Comparison of ENCODE assay signal across 3 fruit fly cellular contexts in the genomic region with DNA sequence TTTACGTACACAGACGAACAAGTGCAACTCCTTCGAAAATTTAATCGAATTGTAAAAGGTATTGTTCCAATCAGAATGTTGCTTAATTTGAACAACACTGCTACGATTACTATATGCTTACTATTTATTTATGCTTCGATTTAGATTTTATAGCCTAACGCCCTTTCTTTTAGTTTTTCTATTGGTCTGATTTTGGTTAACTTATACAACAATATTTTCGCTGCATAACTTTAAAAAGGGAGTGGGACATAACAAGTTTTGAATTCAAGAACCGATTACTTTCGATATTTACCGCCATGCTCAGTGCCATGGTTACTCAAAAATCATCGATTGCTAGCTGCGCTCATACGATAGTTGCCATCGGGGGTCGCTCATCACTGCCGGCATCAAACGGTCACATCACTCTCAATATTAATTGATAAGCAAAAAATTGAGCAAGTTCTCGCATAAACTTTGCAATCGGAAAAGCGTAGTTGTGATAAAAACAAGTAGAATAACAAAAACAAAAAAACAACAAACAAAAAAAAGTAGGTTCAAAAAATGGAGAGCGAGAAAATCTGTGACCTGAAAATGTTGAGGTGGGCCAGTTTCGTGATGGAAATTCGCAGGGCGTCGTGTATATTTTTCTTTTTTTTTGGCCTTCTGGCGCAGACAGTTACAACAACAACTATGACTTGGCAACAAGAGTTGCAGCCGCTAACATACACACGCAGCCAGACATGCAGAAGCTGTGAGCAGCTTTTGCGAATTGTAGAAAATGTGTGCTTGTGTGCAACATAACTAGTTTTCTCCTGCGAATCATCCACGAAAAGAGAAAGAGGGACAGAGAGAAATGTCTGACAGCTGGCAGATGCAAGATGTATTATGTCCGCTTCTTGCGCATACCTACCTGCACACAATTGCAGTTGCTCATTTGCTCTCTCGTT.
TF ChIP-seq lines count a peak whose summit lies in the region.

A gene (minus strand): TSS at position 51 of the 926 bp plus-strand sequence.
A gene (plus strand): TSS at position 396 of the 926 bp plus-strand sequence.

TF ChIP-seq in whole organism, adult, 20 proteins besides CTCF, POLR2A, EP300 and RAD21 (continued from another document):
- TF ChIP-seq CG5204 (GFP tag; optimal IDR thresholded peaks at IDR 0.05; lab: Kevin White, UChicago): no peak
- TF ChIP-seq Hr96 (GFP tag; optimal IDR thresholded peaks at IDR 0.05; lab: Kevin White, UChicago): no peak
- no peak for TF ChIP-seq CG1620 (GFP tag; optimal IDR thresholded peaks at IDR 0.05; lab: Kevin White, UChicago)
- peak; percentile 18 for TF ChIP-seq CG11617 (GFP tag; optimal IDR thresholded peaks at IDR 0.05; lab: Kevin White, UChicago)

TF ChIP-seq in whole organism, embryonic, 481 proteins besides CTCF, POLR2A, EP300 and RAD21 (continued from another document and continues in another):
- TF ChIP-seq slbo (GFP tag; IDR thresholded peaks at IDR 0.05; lab: Robert Waterston, UW) (no peak), CG3065 (GFP tag; optimal IDR thresholded peaks at IDR 0.05; lab: Kevin White, UChicago) (no peak), CG14710 (tag; optimal IDR thresholded peaks at IDR 0.05; lab: Kevin White, UChicago) (peak; percentile 38), eve (GFP tag; optimal IDR thresholded peaks at IDR 0.05; lab: Kevin White, UChicago) (no peak), CG12155 (GFP tag; optimal IDR thresholded peaks at IDR 0.05; lab: Kevin White, UChicago) (no peak), CG31365 (tag; optimal IDR thresholded peaks at IDR 0.05; lab: Kevin White, UChicago) (no peak), CG4328 (GFP tag; optimal IDR thresholded peaks at IDR 0.05; lab: Kevin White, UChicago) (no peak), CG2120 (GFP tag; optimal IDR thresholded peaks at IDR 0.05; lab: Kevin White, UChicago) (peak; percentile 54), gsb (GFP tag; IDR thresholded peaks at IDR 0.05; lab: Robert Waterston, UW) (no peak), Dref (GFP tag; IDR thresholded peaks at IDR 0.05; lab: Robert Waterston, UW) (peak; percentile 99), CG4360 (GFP tag; IDR thresholded peaks at IDR 0.05; lab: Robert Waterston, UW) (0 out of 2 replicates have a peak, but pooled peaks have one; percentile 33), Rfx (GFP tag; IDR thresholded peaks at IDR 0.05; lab: Robert Waterston, UW) (peak; percentile 79), wor (GFP tag; IDR thresholded peaks at IDR 0.05; lab: Robert Waterston, UW) (no peak), dimm (GFP tag; IDR thresholded peaks at IDR 0.05; lab: Robert Waterston, UW) (no peak), CoRest (tag; optimal IDR thresholded peaks at IDR 0.05; lab: Kevin White, UChicago) (peak; percentile 25), CG1832 (GFP tag; optimal IDR thresholded peaks at IDR 0.05; lab: Kevin White, UChicago) (no peak), sug (tag; optimal IDR thresholded peaks at IDR 0.05; lab: Kevin White, UChicago) (peak; percentile 45), en (GFP tag; optimal IDR thresholded peaks at IDR 0.05; lab: Kevin White, UChicago) (no peak), Scr (GFP tag; IDR thresholded peaks at IDR 0.05; lab: Robert Waterston, UW; ENCODE audit: partially characterized antibody) (peak; percentile 86), nom (GFP tag; optimal IDR thresholded peaks at IDR 0.05; lab: Kevin White, UChicago) (peak; percentile 27), Dip2 (GFP tag; IDR thresholded peaks at IDR 0.05; lab: Robert Waterston, UW) (no peak), Hand (GFP tag; optimal IDR thresholded peaks at IDR 0.05; lab: Kevin White, UChicago) (no peak), vvl (GFP tag; IDR thresholded peaks at IDR 0.05; lab: Robert Waterston, UW) (peak; percentile 51), CG2678 (tag; optimal IDR thresholded peaks at IDR 0.05; lab: Kevin White, UChicago) (no peak), twi (tag; optimal IDR thresholded peaks at IDR 0.05; lab: Kevin White, UChicago) (no peak), NC2β (GFP tag; optimal IDR thresholded peaks at IDR 0.05; lab: Kevin White, UChicago) (no peak), CG13775 (GFP tag; optimal IDR thresholded peaks at IDR 0.05; lab: Kevin White, UChicago) (no peak), Deaf1 (tag; optimal IDR thresholded peaks at IDR 0.05; lab: Kevin White, UChicago) (no peak), BtbVII (GFP tag; optimal IDR thresholded peaks at IDR 0.05; lab: Kevin White, UChicago) (no peak), CG2129 (GFP tag; IDR thresholded peaks at IDR 0.05; lab: Robert Waterston, UW; ENCODE audit: partially characterized antibody) (peak; percentile 49), CG3838 (GFP tag; optimal IDR thresholded peaks at IDR 0.05; lab: Kevin White, UChicago) (no peak), Gsc (GFP tag; IDR thresholded peaks at IDR 0.05; lab: Robert Waterston, UW) (no peak), Lim3 (GFP tag; IDR thresholded peaks at IDR 0.05; lab: Robert Waterston, UW) (no peak), stwl (tag; optimal IDR thresholded peaks at IDR 0.05; lab: Kevin White, UChicago) (peak; percentile 61), CG12744 (GFP tag; optimal IDR thresholded peaks at IDR 0.05; lab: Kevin White, UChicago) (peak; percentile 7), NK7.1 (GFP tag; optimal IDR thresholded peaks at IDR 0.05; lab: Kevin White, UChicago) (no peak), PHDP (tag; optimal IDR thresholded peaks at IDR 0.05; lab: Kevin White, UChicago) (peak; percentile 1), Oli (tag; optimal IDR thresholded peaks at IDR 0.05; lab: Kevin White, UChicago) (no peak), her (GFP tag; optimal IDR thresholded peaks at IDR 0.05; lab: Kevin White, UChicago) (no peak), luna (GFP tag; optimal IDR thresholded peaks at IDR 0.05; lab: Kevin White, UChicago) (no peak), ham (GFP tag; IDR thresholded peaks at IDR 0.05; lab: Robert Waterston, UW) (no peak), aop (GFP tag; IDR thresholded peaks at IDR 0.05; lab: Robert Waterston, UW) (no peak), CG10267 (tag; optimal IDR thresholded peaks at IDR 0.05; lab: Kevin White, UChicago) (peak; percentile 66), tna (GFP tag; IDR thresholded peaks at IDR 0.05; lab: Robert Waterston, UW; ENCODE audit: partially characterized antibody) (peak; percentile 88), CG12299 (tag; optimal IDR thresholded peaks at IDR 0.05; lab: Kevin White, UChicago) (no peak), Hr3 (GFP tag; optimal IDR thresholded peaks at IDR 0.05; lab: Kevin White, UChicago) (no peak), CG9876 (GFP tag; optimal IDR thresholded peaks at IDR 0.05; lab: Kevin White, UChicago) (no peak), wek (GFP tag; optimal IDR thresholded peaks at IDR 0.05; lab: Kevin White, UChicago) (no peak), CG9932 (GFP tag; IDR thresholded peaks at IDR 0.05; lab: Robert Waterston, UW) (peak; percentile 38; the same call in 1 of the 2 replicates), Nf-YB (GFP tag; optimal IDR thresholded peaks at IDR 0.05; lab: Kevin White, UChicago) (no peak), Bteb2 (GFP tag; optimal IDR thresholded peaks at IDR 0.05; lab: Kevin White, UChicago) (no peak), Sry-β (GFP tag; optimal IDR thresholded peaks at IDR 0.05; lab: Kevin White, UChicago) (peak; percentile 64), hb (GFP tag; IDR thresholded peaks at IDR 0.05; lab: Robert Waterston, UW; ENCODE audit: partially characterized antibody) (peak; percentile 90), sna (GFP tag; IDR thresholded peaks at IDR 0.05; lab: Robert Waterston, UW; ENCODE audit: partially characterized antibody) (peak; percentile 79), toy (GFP tag; IDR thresholded peaks at IDR 0.05; lab: Robert Waterston, UW) (no peak), CG6272 (GFP tag; IDR thresholded peaks at IDR 0.05; lab: Robert Waterston, UW) (no peak), CG6765 (GFP tag; optimal IDR thresholded peaks at IDR 0.05; lab: Kevin White, UChicago) (peak; percentile 3), CG9609 (GFP tag; optimal IDR thresholded peaks at IDR 0.05; lab: Kevin White, UChicago) (no peak), hbn (GFP tag; IDR thresholded peaks at IDR 0.05; lab: Robert Waterston, UW; ENCODE audit: partially characterized antibody) (peak; percentile 88)

TF ChIP-seq in whole organism, prepupa, 60 proteins besides CTCF, POLR2A, EP300 and RAD21 (continued from another document):
- TF ChIP-seq CG8119 (GFP tag; IDR thresholded peaks at IDR 0.05; lab: Robert Waterston, UW) (peak; percentile 54; the same call in 2 of the 3 replicates), Blimp-1 (GFP tag; optimal IDR thresholded peaks at IDR 0.05; lab: Kevin White, UChicago) (no peak), Gug (GFP tag; IDR thresholded peaks at IDR 0.05; lab: Robert Waterston, UW) (no peak), CG11762 (GFP tag; optimal IDR thresholded peaks at IDR 0.05; lab: Kevin White, UChicago; ENCODE audit: insufficient read depth) (no peak), vri (GFP tag; optimal IDR thresholded peaks at IDR 0.05; lab: Kevin White, UChicago) (no peak), dac (GFP tag; optimal IDR thresholded peaks at IDR 0.05; lab: Kevin White, UChicago) (no peak), CG6854 (GFP tag; optimal IDR thresholded peaks at IDR 0.05; lab: Kevin White, UChicago) (peak; percentile 28), CG31627 (GFP tag; optimal IDR thresholded peaks at IDR 0.05; lab: Kevin White, UChicago) (no peak), CG6276 (GFP tag; optimal IDR thresholded peaks at IDR 0.05; lab: Kevin White, UChicago) (peak; percentile 47), ss (GFP tag; optimal IDR thresholded peaks at IDR 0.05; lab: Kevin White, UChicago) (peak in 1 of 2 experiments; percentile 55), lz (GFP tag; optimal IDR thresholded peaks at IDR 0.05; lab: Kevin White, UChicago) (no peak), OdsH (GFP tag; optimal IDR thresholded peaks at IDR 0.05; lab: Kevin White, UChicago) (no peak), CG16779 (tag; optimal IDR thresholded peaks at IDR 0.05; lab: Kevin White, UChicago) (no peak), CG9139 (GFP tag; optimal IDR thresholded peaks at IDR 0.05; lab: Kevin White, UChicago) (no peak), CG8319 (GFP tag; optimal IDR thresholded peaks at IDR 0.05; lab: Kevin White, UChicago) (no peak), Hr4 (GFP tag; optimal IDR thresholded peaks at IDR 0.05; lab: Kevin White, UChicago) (no peak), fd59A (GFP tag; optimal IDR thresholded peaks at IDR 0.05; lab: Kevin White, UChicago) (no peak), CG10669 (GFP tag; optimal IDR thresholded peaks at IDR 0.05; lab: Kevin White, UChicago) (no peak), Lpt (GFP tag; optimal IDR thresholded peaks at IDR 0.05; lab: Kevin White, UChicago) (peak; percentile 30), CG15336 (GFP tag; IDR thresholded peaks at IDR 0.05; lab: Robert Waterston, UW) (peak; percentile 49; the same call in 1 of the 2 replicates), Ets96B (tag; optimal IDR thresholded peaks at IDR 0.05; lab: Kevin White, UChicago) (no peak), CG3032 (tag; optimal IDR thresholded peaks at IDR 0.05; lab: Kevin White, UChicago) (no peak), Ets21C (GFP tag; optimal IDR thresholded peaks at IDR 0.05; lab: Kevin White, UChicago) (no peak), CG11902 (GFP tag; optimal IDR thresholded peaks at IDR 0.05; lab: Kevin White, UChicago) (no peak), Hr38 (GFP tag; optimal IDR thresholded peaks at IDR 0.05; lab: Kevin White, UChicago) (no peak), topi (GFP tag; optimal IDR thresholded peaks at IDR 0.05; lab: Kevin White, UChicago) (no peak), CG1621 (tag; optimal IDR thresholded peaks at IDR 0.05; lab: Kevin White, UChicago) (no peak), Eip78C (GFP tag; lab: Kevin White, UChicago) (peak; percentile 76), Smox (GFP tag; optimal IDR thresholded peaks at IDR 0.05; lab: Kevin White, UChicago) (no peak), CG6163 (GFP tag; IDR thresholded peaks at IDR 0.05; lab: Robert Waterston, UW) (0 out of 3 replicates have a peak, but pooled peaks have one; percentile 6), fd85E (GFP tag; optimal IDR thresholded peaks at IDR 0.05; lab: Kevin White, UChicago) (no peak), achi (GFP tag; optimal IDR thresholded peaks at IDR 0.05; lab: Kevin White, UChicago) (peak; percentile 3), cyc (GFP tag; optimal IDR thresholded peaks at IDR 0.05; lab: Kevin White, UChicago) (no peak), CG10631 (GFP tag; optimal IDR thresholded peaks at IDR 0.05; lab: Kevin White, UChicago) (no peak), Sox102F (GFP tag; optimal IDR thresholded peaks at IDR 0.05; lab: Kevin White, UChicago) (no peak), salr (GFP tag; optimal IDR thresholded peaks at IDR 0.05; lab: Kevin White, UChicago) (peak in 1 of 2 experiments; percentile 8), Sox14 (GFP tag; optimal IDR thresholded peaks at IDR 0.05; lab: Kevin White, UChicago) (no peak), spab (GFP tag; optimal IDR thresholded peaks at IDR 0.05; lab: Kevin White, UChicago) (no peak), Met (GFP tag; optimal IDR thresholded peaks at IDR 0.05; lab: Kevin White, UChicago) (no peak), dsx (GFP tag; optimal IDR thresholded peaks at IDR 0.05; lab: Kevin White, UChicago; ENCODE audit: poor library complexity, severe bottlenecking) (peak; percentile 43), CG6808 (GFP tag; optimal IDR thresholded peaks at IDR 0.05; lab: Kevin White, UChicago) (peak; percentile 27)
